Fruit fly (Drosophila melanogaster) whole organism, embryonic: ENCODE data around the gene CG4424.

ENCODE experiments used
- BEAF-32 ChIP-seq: fragments of 200-800 bp; sonication (Bioruptor generic); optimal IDR thresholded peaks from 3 replicates; lab custom pipeline; 2017; ENCODE audit warnings: missing biosample characterization, missing genetic modification characterization, mild to moderate bottlenecking, moderate library complexity, missing genetic modification reagents
- Bteb2 ChIP-seq: fragments of 200-800 bp; sonication (Bioruptor generic); optimal IDR thresholded peaks from 2 replicates; lab custom pipeline; 2016; ENCODE audit warnings: missing biosample characterization, missing genetic modification characterization
- C15 ChIP-seq: fragments of 200-800 bp; sonication (Bioruptor generic); IDR thresholded peaks from 3 replicates; pipeline ENCODE4 v1.3.6; 2022; ENCODE audit warnings: missing biosample characterization, missing genetic modification characterization
- CG10431 ChIP-seq: fragments of 200-800 bp; sonication (Bioruptor generic); optimal IDR thresholded peaks from 3 replicates; lab custom pipeline; 2018; ENCODE audit warnings: missing biosample characterization, mild to moderate bottlenecking, missing genetic modification characterization
- CG11085 ChIP-seq: fragments of 200-800 bp; sonication (Bioruptor generic); IDR thresholded peaks from 2 replicates; pipeline ENCODE4 v1.3.6; 2022; ENCODE audit warnings: missing biosample characterization, missing genetic modification characterization
- CG11093 ChIP-seq: fragments of 200-800 bp; sonication (Bioruptor generic); IDR thresholded peaks from 3 replicates; pipeline ENCODE4 v1.3.6; 2022; ENCODE audit warnings: missing biosample characterization, missing genetic modification characterization
- CG11247 ChIP-seq: fragments of 200-800 bp; sonication (Bioruptor generic); IDR thresholded peaks from 2 replicates; pipeline ENCODE4 v1.3.6; 2022; ENCODE audit warnings: missing biosample characterization, missing genetic modification characterization
- CG12391 ChIP-seq: fragments of 200-800 bp; sonication (Bioruptor generic); optimal IDR thresholded peaks from 3 replicates; lab custom pipeline; 2018; ENCODE audit warnings: missing biosample characterization, mild to moderate bottlenecking, missing genetic modification characterization, moderate library complexity
- CG12659 ChIP-seq: fragments of 200-800 bp; sonication (Bioruptor generic); optimal IDR thresholded peaks from 3 replicates; lab custom pipeline; 2017; ENCODE audit warnings: mild to moderate bottlenecking, missing biosample characterization, missing genetic modification reagents, missing genetic modification characterization
- CG1529 ChIP-seq: fragments of 200-800 bp; sonication (Bioruptor generic); optimal IDR thresholded peaks from 3 replicates; lab custom pipeline; 2018; ENCODE audit warnings: missing biosample characterization, missing genetic modification characterization
- CG15601 ChIP-seq: fragments of 200-800 bp; sonication (Bioruptor generic); optimal IDR thresholded peaks from 3 replicates; lab custom pipeline; 2019; ENCODE audit warnings: missing biosample characterization, mild to moderate bottlenecking, missing genetic modification characterization, moderate library complexity
- CG15696 ChIP-seq: fragments of 200-800 bp; sonication (Bioruptor generic); optimal IDR thresholded peaks from 2 replicates; lab custom pipeline; 2019; ENCODE audit warnings: missing biosample characterization, mild to moderate bottlenecking, missing genetic modification characterization, moderate library complexity
- CG17359 ChIP-seq: fragments of 200-800 bp; sonication (Bioruptor generic); optimal IDR thresholded peaks from 3 replicates; lab custom pipeline; 2018; ENCODE audit warnings: missing biosample characterization, mild to moderate bottlenecking, missing genetic modification characterization, moderate library complexity
- CG17568 ChIP-seq: fragments of 200-800 bp; sonication (Bioruptor generic); optimal IDR thresholded peaks from 2 replicates; lab custom pipeline; 2018; ENCODE audit warnings: missing biosample characterization, mild to moderate bottlenecking, missing genetic modification characterization, moderate library complexity
- CG17802 ChIP-seq: fragments of 200-800 bp; sonication (Bioruptor generic); optimal IDR thresholded peaks from 2 replicates; lab custom pipeline; 2018; ENCODE audit warnings: missing biosample characterization, mild to moderate bottlenecking, missing genetic modification characterization, moderate library complexity
- CG2116 ChIP-seq: fragments of 200-800 bp; sonication (Bioruptor generic); optimal IDR thresholded peaks from 3 replicates; lab custom pipeline; 2018; ENCODE audit warnings: missing biosample characterization, mild to moderate bottlenecking, missing genetic modification characterization
- CG3407 ChIP-seq: fragments of 200-800 bp; sonication (Bioruptor generic); optimal IDR thresholded peaks from 2 replicates; lab custom pipeline; 2018; ENCODE audit warnings: missing biosample characterization, mild to moderate bottlenecking, missing genetic modification characterization
- CG3838 ChIP-seq: fragments of 200-800 bp; sonication (Bioruptor generic); optimal IDR thresholded peaks from 3 replicates; lab custom pipeline; 2016; ENCODE audit warnings: missing biosample characterization, missing genetic modification characterization
- CG43689 ChIP-seq: fragments of 200-800 bp; sonication (Bioruptor generic); IDR thresholded peaks from 2 replicates; pipeline ENCODE4 v1.3.6; 2022; ENCODE audit warnings: missing biosample characterization, missing genetic modification characterization
- CG4707 ChIP-seq: fragments of 200-800 bp; sonication (Bioruptor generic); optimal IDR thresholded peaks from 2 replicates; lab custom pipeline; 2018; ENCODE audit warnings: missing biosample characterization, mild to moderate bottlenecking, missing genetic modification characterization, moderate library complexity
- CG6791 ChIP-seq: fragments of 200-800 bp; sonication (Bioruptor generic); IDR thresholded peaks from 3 replicates; pipeline ENCODE4 v1.3.6; 2022; ENCODE audit warnings: missing biosample characterization, missing genetic modification characterization; ENCODE audit not compliant: partially characterized antibody
- CG8359 ChIP-seq: fragments of 200-800 bp; sonication (Bioruptor generic); optimal IDR thresholded peaks from 2 replicates; lab custom pipeline; 2017; ENCODE audit warnings: missing biosample characterization, mild to moderate bottlenecking, missing genetic modification characterization, borderline replicate concordance
- CG8924 ChIP-seq: fragments of 200-800 bp; optimal IDR thresholded peaks from 3 replicates; lab custom pipeline; 2019; ENCODE audit warnings: missing biosample characterization, mild to moderate bottlenecking, missing genetic modification characterization, moderate library complexity
- CG9797 ChIP-seq: fragments of 200-800 bp; sonication (Bioruptor generic); optimal IDR thresholded peaks from 3 replicates; lab custom pipeline; 2018; ENCODE audit warnings: missing biosample characterization, mild to moderate bottlenecking, missing genetic modification characterization
- E2f1 ChIP-seq: fragments of 200-800 bp; sonication (Bioruptor generic); IDR thresholded peaks from 2 replicates; pipeline ENCODE4 v1.3.6; 2022; ENCODE audit warnings: missing biosample characterization, missing genetic modification characterization
- Elba2 ChIP-seq: fragments of 200-800 bp; sonication (Bioruptor generic); optimal IDR thresholded peaks from 3 replicates; lab custom pipeline; 2016; ENCODE audit warnings: missing biosample characterization, missing genetic modification characterization
- NK7.1 ChIP-seq: fragments of 200-800 bp; sonication (Bioruptor generic); optimal IDR thresholded peaks from 3 replicates; lab custom pipeline; 2016; ENCODE audit warnings: missing biosample characterization, missing genetic modification characterization
- PHDP ChIP-seq: fragments of 200-800 bp; sonication (Bioruptor generic); optimal IDR thresholded peaks from 3 replicates; lab custom pipeline; 2018; ENCODE audit warnings: missing biosample characterization, mild to moderate bottlenecking, missing genetic modification characterization, moderate library complexity
- Pdp1 ChIP-seq, 2 experiments: fragments of 200-800 bp; sonication (Bioruptor generic); optimal IDR thresholded peaks; 3 replicates each; lab custom pipeline; 2016; ENCODE audit warnings: missing biosample characterization in 2 of 2, missing genetic modification characterization in 2 of 2, mild to moderate bottlenecking in 1 of 2, moderate library complexity in 1 of 2
- Ptx1 ChIP-seq: fragments of 200-800 bp; sonication (Bioruptor generic); IDR thresholded peaks from 2 replicates; pipeline ENCODE4 v1.3.6; 2022; ENCODE audit warnings: missing biosample characterization, missing genetic modification characterization
- chif ChIP-seq, 2 experiments: fragments of 200-800 bp; sonication (Bioruptor generic); optimal IDR thresholded peaks; 3 replicates each; lab custom pipeline; 2016; ENCODE audit warnings: missing biosample characterization in 2 of 2, missing genetic modification characterization in 2 of 2
- dm ChIP-seq: fragments of 200-800 bp; sonication (Bioruptor generic); optimal IDR thresholded peaks from 3 replicates; lab custom pipeline; 2016; ENCODE audit warnings: missing biosample characterization, missing genetic modification characterization
- hb ChIP-seq: fragments of 200-800 bp; sonication (Bioruptor generic); IDR thresholded peaks from 3 replicates; pipeline ENCODE4 v1.3.6; 2022; ENCODE audit warnings: missing biosample characterization, missing genetic modification characterization; ENCODE audit not compliant: partially characterized antibody
- hbn ChIP-seq: fragments of 200-800 bp; sonication (Bioruptor generic); IDR thresholded peaks from 2 replicates; pipeline ENCODE4 v1.3.6; 2022; ENCODE audit warnings: missing biosample characterization, missing genetic modification characterization; ENCODE audit not compliant: partially characterized antibody
- lab ChIP-seq: fragments of 200-800 bp; sonication (Bioruptor generic); optimal IDR thresholded peaks from 3 replicates; lab custom pipeline; 2017; ENCODE audit warnings: missing biosample characterization, missing genetic modification characterization, mild to moderate bottlenecking, moderate library complexity, missing genetic modification reagents
- lbe ChIP-seq: fragments of 200-800 bp; sonication (Bioruptor generic); optimal IDR thresholded peaks from 2 replicates; lab custom pipeline; 2016; ENCODE audit warnings: missing biosample characterization, mild to moderate bottlenecking, missing genetic modification characterization
- mld ChIP-seq: fragments of 200-800 bp; sonication (Bioruptor generic); IDR thresholded peaks from 3 replicates; pipeline ENCODE4 v1.3.6; 2022; ENCODE audit warnings: missing biosample characterization, missing genetic modification characterization; ENCODE audit not compliant: partially characterized antibody
- pum ChIP-seq: fragments of 200-800 bp; sonication (Bioruptor generic); optimal IDR thresholded peaks from 2 replicates; lab custom pipeline; 2016; ENCODE audit warnings: missing biosample characterization, missing genetic modification characterization
- ranshi ChIP-seq: fragments of 200-800 bp; sonication (Bioruptor generic); IDR thresholded peaks from 2 replicates; pipeline ENCODE4 v1.3.6; 2022; ENCODE audit warnings: missing biosample characterization, missing genetic modification characterization
- sc ChIP-seq, 3 experiments: fragments of >200 bp in 2 of 3; fragments of 200-800 bp in 1 of 3; sonication (Bioruptor generic) in 1 of 3; optimal IDR thresholded peaks; 2 replicates in 2 of 3; 3 replicates in 1 of 3; lab custom pipeline; 2017; ENCODE audit warnings: mild to moderate bottlenecking in 1 of 3, missing biosample characterization in 1 of 3, missing genetic modification characterization in 1 of 3, missing genetic modification reagents in 1 of 3
- scrt ChIP-seq: fragments of 200-800 bp; sonication (Bioruptor generic); optimal IDR thresholded peaks from 2 replicates; lab custom pipeline; 2018; ENCODE audit warnings: missing biosample characterization, mild to moderate bottlenecking, missing genetic modification characterization, moderate library complexity
- shn ChIP-seq: fragments of 200-800 bp; sonication (Bioruptor generic); optimal IDR thresholded peaks from 3 replicates; lab custom pipeline; 2016; ENCODE audit warnings: missing biosample characterization, missing genetic modification characterization
- slp2 ChIP-seq: fragments of 200-800 bp; sonication (Bioruptor generic); optimal IDR thresholded peaks from 2 replicates; lab custom pipeline; 2016; ENCODE audit warnings: missing biosample characterization, missing genetic modification characterization
- sr ChIP-seq: fragments of 200-800 bp; sonication (Bioruptor generic); IDR thresholded peaks from 3 replicates; pipeline ENCODE4 v1.3.6; 2022; ENCODE audit warnings: missing biosample characterization, missing genetic modification characterization
- toy ChIP-seq: fragments of 200-800 bp; sonication (Bioruptor generic); IDR thresholded peaks from 2 replicates; pipeline ENCODE4 v1.3.6; 2022; ENCODE audit warnings: missing biosample characterization, missing genetic modification characterization
- vfl ChIP-seq: fragments of 200-800 bp; sonication (Bioruptor generic); optimal IDR thresholded peaks from 2 replicates; lab custom pipeline; 2016; ENCODE audit warnings: missing biosample characterization, missing genetic modification characterization
- zen2 ChIP-seq: fragments of 200-800 bp; sonication (Bioruptor generic); IDR thresholded peaks from 3 replicates; pipeline ENCODE4 v1.3.6; 2022; ENCODE audit warnings: missing biosample characterization, missing genetic modification characterization; ENCODE audit not compliant: partially characterized antibody

The CG4424 gene

DNA sequence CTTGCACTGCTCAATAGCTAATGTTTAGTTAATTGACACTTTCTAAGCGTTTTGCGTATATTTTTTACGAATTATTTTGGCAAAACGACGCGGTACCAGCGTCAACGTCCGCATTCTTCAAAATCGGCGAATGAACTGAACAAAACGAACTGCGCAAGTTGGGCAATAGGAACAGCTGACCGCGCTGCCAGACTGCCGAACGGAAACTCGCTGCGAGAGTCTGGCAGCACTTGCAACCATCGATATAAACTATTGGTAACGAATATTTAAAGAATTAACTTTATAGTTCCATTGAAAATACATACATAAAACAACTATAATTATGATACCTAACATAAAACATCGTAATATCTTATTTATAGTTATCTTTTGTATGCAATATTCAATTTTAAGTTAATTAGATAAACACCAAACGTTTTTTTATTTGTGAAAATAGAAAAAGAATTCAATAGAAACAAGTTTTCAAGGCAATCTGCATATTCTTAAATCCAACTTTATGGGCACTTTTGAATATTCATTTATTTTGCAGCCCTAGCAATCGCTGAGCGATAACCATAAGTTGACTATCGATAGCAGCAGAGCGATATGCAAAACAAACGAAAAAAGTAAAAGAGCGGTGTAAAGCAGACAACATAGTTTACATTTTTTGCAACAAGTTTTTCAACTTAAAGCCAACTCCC is 19.3 kb downstream of the CG4424 start, which contains the start of the genes Hs6st and MED25 (continued):
- TF ChIP-seq sc (optimal IDR thresholded peaks at IDR 0.05; lab: Kevin White, UChicago) = no peak
- no peak for TF ChIP-seq sc (GFP tag; optimal IDR thresholded peaks at IDR 0.05; lab: Kevin White, UChicago)
- no peak for TF ChIP-seq slp2 (GFP tag; lab: Kevin White, UChicago)
- 0 out of 2 replicates have a peak, but pooled peaks have one; percentile 17 for TF ChIP-seq ranshi
- peak; percentile 73 for TF ChIP-seq CG12659
- TF ChIP-seq mld (GFP tag; lab: Robert Waterston, UW) = peak; percentile 50; the same call in 1 of the 3 replicates
- TF ChIP-seq hb (GFP tag; lab: Robert Waterston, UW) = peak; percentile 63; the same call in 1 of the 3 replicates
- no peak for TF ChIP-seq scrt (GFP tag; lab: Kevin White, UChicago)
- no peak for TF ChIP-seq vfl
- TF ChIP-seq CG2116 (GFP tag; lab: Kevin White, UChicago) = peak; percentile 76
- peak; percentile 88 for TF ChIP-seq BEAF-32 (GFP tag; lab: Kevin White, UChicago)
- TF ChIP-seq CG12391 = peak; percentile 55
- TF ChIP-seq toy (GFP tag; lab: Robert Waterston, UW) = no peak
- peak; percentile 14 for TF ChIP-seq CG15696
- no peak for TF ChIP-seq CG43689 (GFP tag; lab: Robert Waterston, UW)
- TF ChIP-seq Ptx1 (GFP tag; lab: Robert Waterston, UW) = 0 out of 2 replicates have a peak, but pooled peaks have one; percentile 15
- peak; percentile 32; the same call in 1 of the 2 replicates for TF ChIP-seq CG11085 (GFP tag; lab: Robert Waterston, UW)
- TF ChIP-seq lab (GFP tag; lab: Kevin White, UChicago) = peak; percentile 78
- peak; percentile 66 for TF ChIP-seq CG17359 (tag; lab: Kevin White, UChicago)
- no peak for TF ChIP-seq Bteb2 (GFP tag; lab: Kevin White, UChicago)
- TF ChIP-seq CG3838 (GFP tag; lab: Kevin White, UChicago) = no peak
- peak; percentile 52 for TF ChIP-seq CG9797 (GFP tag; lab: Kevin White, UChicago)
- TF ChIP-seq CG4707 (GFP tag; lab: Kevin White, UChicago) = no peak
- peak; percentile 57 for TF ChIP-seq hbn
- TF ChIP-seq lbe = no peak
- TF ChIP-seq CG6791 (GFP tag; lab: Robert Waterston, UW) = peak; percentile 71
- no peak for TF ChIP-seq shn (GFP tag; lab: Kevin White, UChicago)
- TF ChIP-seq PHDP (tag; lab: Kevin White, UChicago) = peak; percentile 24
- TF ChIP-seq E2f1 (GFP tag; lab: Robert Waterston, UW) = peak; percentile 37; the same call in 1 of the 2 replicates
- no peak for TF ChIP-seq CG17568 (GFP tag; lab: Kevin White, UChicago)
- TF ChIP-seq dm = no peak
- peak in 1 of 2 experiments; percentile 81 for TF ChIP-seq Pdp1 (GFP tag; optimal IDR thresholded peaks at IDR 0.05; lab: Kevin White, UChicago)
- no peak for TF ChIP-seq CG10431 (GFP tag; lab: Kevin White, UChicago)
- peak; percentile 98 for TF ChIP-seq Elba2 (GFP tag; lab: Kevin White, UChicago)
- TF ChIP-seq CG15601 (tag; lab: Kevin White, UChicago) = peak; percentile 47
- TF ChIP-seq chif (GFP tag; optimal IDR thresholded peaks at IDR 0.05; lab: Kevin White, UChicago) = no peak
- no peak for TF ChIP-seq CG3407
- no peak for TF ChIP-seq CG11093 (GFP tag; lab: Robert Waterston, UW)
- 0 out of 3 replicates have a peak, but pooled peaks have one; percentile 32 for TF ChIP-seq C15 (GFP tag; lab: Robert Waterston, UW)
- peak; percentile 2 for TF ChIP-seq NK7.1 (GFP tag; lab: Kevin White, UChicago)
- no peak for TF ChIP-seq CG1529 (GFP tag; lab: Kevin White, UChicago)
- TF ChIP-seq zen2 (GFP tag; lab: Robert Waterston, UW) = peak; percentile 72
- TF ChIP-seq sr (GFP tag; lab: Robert Waterston, UW) = no peak
- no peak for TF ChIP-seq pum (GFP tag; lab: Kevin White, UChicago)
- no peak for TF ChIP-seq CG17802 (tag; lab: Kevin White, UChicago)
- TF ChIP-seq CG8924 (tag; lab: Kevin White, UChicago) = peak; percentile 63
- peak; percentile 29; the same call in 1 of the 2 replicates for TF ChIP-seq CG11247 (GFP tag; lab: Robert Waterston, UW)
- TF ChIP-seq CG8359 (GFP tag; lab: Kevin White, UChicago) = no peak
